Fruit fly (Drosophila melanogaster): Measurements from ENCODE around the gene CG44325.

DNA sequence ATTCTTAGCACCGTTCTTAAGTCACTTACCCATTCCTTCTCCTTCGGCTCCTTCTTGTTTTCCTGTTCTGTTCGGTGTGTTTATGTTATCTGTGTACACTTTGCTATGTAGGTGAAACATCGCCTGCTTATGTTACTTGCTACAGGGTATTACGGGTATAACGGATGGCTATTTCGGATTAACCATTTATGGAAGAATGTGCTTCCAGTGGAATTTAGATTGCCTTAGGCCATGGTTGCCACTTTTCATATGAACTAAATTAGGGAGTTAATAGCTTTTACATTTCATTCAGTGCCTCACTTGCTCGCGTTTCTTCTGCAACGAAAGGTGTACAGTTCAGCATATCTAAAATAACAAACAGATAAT is 29.9 kb downstream of the CG44325 start:
- TF ChIP-seq org-1 (GFP tag; optimal IDR thresholded peaks at IDR 0.05) (no peak), CG3281 (GFP tag; optimal IDR thresholded peaks at IDR 0.05) (no peak), Awh (GFP tag; IDR thresholded peaks at IDR 0.05) (peak; percentile 48; the same call in 1 of the 2 replicates), CG18619 (GFP tag; optimal IDR thresholded peaks at IDR 0.05) (no peak)

Measured in whole organism, embryonic.